Worm (Caenorhabditis elegans): ENCODE data around the gene srbc-67.

- TF ChIP-seq npax-4 (tag; optimal IDR thresholded peaks at IDR 0.05) = no peak
- no peak for TF ChIP-seq ceh-30 (tag; optimal IDR thresholded peaks at IDR 0.05)
- TF ChIP-seq pag-3 (tag; optimal IDR thresholded peaks at IDR 0.05; ENCODE audit: borderline replicate concordance) = no peak
- TF ChIP-seq elt-2 (tag; optimal IDR thresholded peaks at IDR 0.05) = no peak
- no peak for TF ChIP-seq K09A11.1 (tag; optimal IDR thresholded peaks at IDR 0.05; ENCODE audit: insufficient read depth)
- no peak for TF ChIP-seq ztf-16 (tag; optimal IDR thresholded peaks at IDR 0.05)
- TF ChIP-seq zip-5 (tag; optimal IDR thresholded peaks at IDR 0.05) = no peak
- TF ChIP-seq eyg-1 (tag; optimal IDR thresholded peaks at IDR 0.05) = no peak
- no peak for TF ChIP-seq che-1 (tag; optimal IDR thresholded peaks at IDR 0.05)
- no peak for TF ChIP-seq ceh-31 (tag; optimal IDR thresholded peaks at IDR 0.05)
- no peak for TF ChIP-seq madf-2 (tag; optimal IDR thresholded peaks at IDR 0.05)
Observed at ce11 chrV:3585011-3585410, 44.0 kb upstream of the srbc-67 start.

Measured in whole organism, late embryonic.